Fruit fly (Drosophila melanogaster): Measurements from ENCODE around the gene CG18476.

Gene CG18476

dm6 chr3R:11662617-11663016 is 15.3 kb downstream of the CG18476 start:
- TF ChIP-seq lilli (GFP tag; optimal IDR thresholded peaks at IDR 0.05): no peak
- no peak for TF ChIP-seq CG14050 (GFP tag; IDR thresholded peaks at IDR 0.05)
- no peak for TF ChIP-seq CG13775 (GFP tag; optimal IDR thresholded peaks at IDR 0.05)
- TF ChIP-seq usp (GFP tag; optimal IDR thresholded peaks at IDR 0.05): no peak
- no peak for TF ChIP-seq Lpt (GFP tag; optimal IDR thresholded peaks at IDR 0.05)
- TF ChIP-seq CG12299 (tag; optimal IDR thresholded peaks at IDR 0.05): no peak
- TF ChIP-seq CG34422 (GFP tag; IDR thresholded peaks at IDR 0.05): no peak
- no peak for TF ChIP-seq Gug (GFP tag; IDR thresholded peaks at IDR 0.05)
- TF ChIP-seq Nf-YB (GFP tag; optimal IDR thresholded peaks at IDR 0.05): no peak
- no peak for TF ChIP-seq Xbp1 (GFP tag; optimal IDR thresholded peaks at IDR 0.05)
- no peak for TF ChIP-seq CG42726 (GFP tag; IDR thresholded peaks at IDR 0.05; ENCODE audit: partially characterized antibody)
- no peak for TF ChIP-seq vnd (GFP tag; IDR thresholded peaks at IDR 0.05; ENCODE audit: partially characterized antibody)
- TF ChIP-seq nmo (GFP tag; optimal IDR thresholded peaks at IDR 0.05): no peak
- no peak for TF ChIP-seq CG2199 (GFP tag; IDR thresholded peaks at IDR 0.05)
- no peak for TF ChIP-seq BEAF-32 (GFP tag; optimal IDR thresholded peaks at IDR 0.05)
- no peak for TF ChIP-seq CG1024 (GFP tag; IDR thresholded peaks at IDR 0.05)
- TF ChIP-seq D19A (tag; optimal IDR thresholded peaks at IDR 0.05): no peak
- TF ChIP-seq ash1 (GFP tag; optimal IDR thresholded peaks at IDR 0.05): no peak
- TF ChIP-seq CG10431 (GFP tag; optimal IDR thresholded peaks at IDR 0.05): no peak
- peak; percentile 6 for TF ChIP-seq CG7839 (tag; optimal IDR thresholded peaks at IDR 0.05)
- TF ChIP-seq CG4424 (GFP tag; optimal IDR thresholded peaks at IDR 0.05): no peak
- no peak for TF ChIP-seq fru (optimal IDR thresholded peaks at IDR 0.05)
- TF ChIP-seq jigr1 (GFP tag; IDR thresholded peaks at IDR 0.05): no peak
- peak; percentile 35; the same call in 1 of the 2 replicates for TF ChIP-seq Drgx (GFP tag; IDR thresholded peaks at IDR 0.05)
- TF ChIP-seq CG11696 (GFP tag; IDR thresholded peaks at IDR 0.05): no peak
- no peak for TF ChIP-seq CG6683 (GFP tag; optimal IDR thresholded peaks at IDR 0.05)
- TF ChIP-seq CG11247 (GFP tag; IDR thresholded peaks at IDR 0.05): no peak
- peak; percentile 2 for TF ChIP-seq PHDP (tag; optimal IDR thresholded peaks at IDR 0.05)
- TF ChIP-seq CG18476 (GFP tag; optimal IDR thresholded peaks at IDR 0.05): no peak
- TF ChIP-seq MBD-R2 (GFP tag; IDR thresholded peaks at IDR 0.05): no peak
- TF ChIP-seq CG12391 (tag; optimal IDR thresholded peaks at IDR 0.05): no peak
- no peak for TF ChIP-seq amos (GFP tag; IDR thresholded peaks at IDR 0.05; ENCODE audit: partially characterized antibody)
- no peak for TF ChIP-seq nom (GFP tag; optimal IDR thresholded peaks at IDR 0.05)
- TF ChIP-seq tap (tag; optimal IDR thresholded peaks at IDR 0.05): no peak
- TF ChIP-seq eve (GFP tag; optimal IDR thresholded peaks at IDR 0.05): no peak
- TF ChIP-seq fd102C (GFP tag; optimal IDR thresholded peaks at IDR 0.05): no peak
- no peak for TF ChIP-seq CG14860 (GFP tag; IDR thresholded peaks at IDR 0.05; ENCODE audit: partially characterized antibody)
- TF ChIP-seq CG11085 (GFP tag; IDR thresholded peaks at IDR 0.05): no peak
- TF ChIP-seq Sox102F (GFP tag; optimal IDR thresholded peaks at IDR 0.05): peak; percentile 27
- no peak for TF ChIP-seq CG10267 (tag; optimal IDR thresholded peaks at IDR 0.05)
- TF ChIP-seq Sox100B (GFP tag; optimal IDR thresholded peaks at IDR 0.05): no peak
- TF ChIP-seq Dp (GFP tag; optimal IDR thresholded peaks at IDR 0.05): no peak
- TF ChIP-seq Sry-δ (GFP tag; optimal IDR thresholded peaks at IDR 0.05): no peak
- TF ChIP-seq CG10147 (GFP tag; optimal IDR thresholded peaks at IDR 0.05): no peak
- TF ChIP-seq Ets65A (GFP tag): no peak
- TF ChIP-seq Sry-β (GFP tag; optimal IDR thresholded peaks at IDR 0.05): no peak
- TF ChIP-seq CG2202 (tag; optimal IDR thresholded peaks at IDR 0.05): no peak
- no peak for TF ChIP-seq E2f2 (GFP tag; IDR thresholded peaks at IDR 0.05)
- TF ChIP-seq CG1647 (GFP tag; optimal IDR thresholded peaks at IDR 0.05): no peak
- peak; percentile 16 for TF ChIP-seq ATbp (GFP tag; optimal IDR thresholded peaks at IDR 0.05)
- TF ChIP-seq CG4282 (GFP tag; optimal IDR thresholded peaks at IDR 0.05): no peak
- TF ChIP-seq B-H1 (GFP tag; IDR thresholded peaks at IDR 0.05): no peak
